Fruit fly (Drosophila melanogaster) whole organism, prepupa: Measurements from ENCODE around the gene CG17233.

Experiments
- CG10631 ChIP-seq: fragments of 200-800 bp; sonication (Bioruptor generic); optimal IDR thresholded peaks from 2 replicates; lab custom pipeline; 2016; ENCODE audit warnings: missing biosample characterization, missing genetic modification characterization
- CG6163 ChIP-seq: fragments of 200-800 bp; sonication (Bioruptor generic); IDR thresholded peaks from 3 replicates; pipeline ENCODE4 v1.3.6; 2022; ENCODE audit warnings: missing biosample characterization, missing genetic modification characterization
- CG9139 ChIP-seq: fragments of 200-800 bp; sonication (Bioruptor generic); optimal IDR thresholded peaks from 3 replicates; lab custom pipeline; 2017; ENCODE audit warnings: missing biosample characterization, mild to moderate bottlenecking, missing genetic modification characterization
- Ets21C ChIP-seq: fragments of 200-800 bp; sonication (Bioruptor generic); optimal IDR thresholded peaks from 3 replicates; lab custom pipeline; 2016; ENCODE audit warnings: missing biosample characterization, missing genetic modification characterization
- Sox102F ChIP-seq: fragments of 200-800 bp; sonication (Bioruptor generic); optimal IDR thresholded peaks from 2 replicates; lab custom pipeline; 2016; ENCODE audit warnings: missing biosample characterization, mild to moderate bottlenecking, missing genetic modification characterization
- Sox14 ChIP-seq: fragments of 200-800 bp; sonication (Bioruptor generic); optimal IDR thresholded peaks from 3 replicates; lab custom pipeline; 2016; ENCODE audit warnings: missing biosample characterization, missing genetic modification characterization
- esn ChIP-seq: fragments of 200-800 bp; sonication (Bioruptor generic); optimal IDR thresholded peaks from 2 replicates; lab custom pipeline; 2016; ENCODE audit warnings: missing biosample characterization, mild to moderate bottlenecking, missing genetic modification characterization, moderate library complexity
- topi ChIP-seq: fragments of 200-800 bp; sonication (Bioruptor generic); optimal IDR thresholded peaks from 3 replicates; lab custom pipeline; 2016; ENCODE audit warnings: missing biosample characterization, missing genetic modification characterization

dm6 chr3L:20231369-20231768 is 10.3 kb downstream of the CG17233 start, which contains the start of gene CG13813:
- TF ChIP-seq Sox14 (GFP tag; lab: Kevin White, UChicago) (no peak), Ets21C (no peak), CG6163 (GFP tag; lab: Robert Waterston, UW) (no peak), topi (GFP tag; lab: Kevin White, UChicago) (no peak), Sox102F (GFP tag; lab: Kevin White, UChicago) (no peak), CG10631 (no peak), CG9139 (no peak), esn (no peak)
